Fruit fly (Drosophila melanogaster): Measurements from ENCODE around the gene COX5A.

Gene COX5A

DNA sequence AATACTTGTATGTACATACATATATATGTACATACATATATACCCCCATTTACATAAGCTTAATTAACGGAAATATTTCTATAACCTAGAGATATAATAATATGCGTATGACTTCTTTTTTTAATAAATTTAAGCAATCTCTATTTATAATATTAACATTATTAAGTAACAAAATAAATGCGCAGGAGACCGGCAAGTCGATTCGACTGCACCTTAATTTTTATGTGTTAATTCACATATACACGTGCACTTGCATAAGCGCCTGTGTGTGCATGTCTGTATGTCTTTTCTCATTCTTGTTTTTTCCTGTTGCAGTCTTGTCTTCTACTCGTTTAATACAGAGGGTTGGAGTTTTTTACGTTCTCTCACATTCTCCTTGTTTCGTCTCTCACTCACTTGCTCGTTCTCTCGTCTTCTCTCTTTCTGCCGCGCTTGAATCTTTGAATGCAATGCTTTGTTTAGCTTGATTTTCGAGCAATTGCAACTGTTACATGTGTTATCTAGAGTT is 38.9 kb upstream of the COX5A start (continued):
- peak; percentile 80 for TF ChIP-seq CG12299 (tag; optimal IDR thresholded peaks at IDR 0.05)
- TF ChIP-seq emc (GFP tag; optimal IDR thresholded peaks at IDR 0.05): no peak
- peak; percentile 70 for TF ChIP-seq Fer3 (tag; optimal IDR thresholded peaks at IDR 0.05)
- peak; percentile 52; the same call in 2 of the 3 replicates for TF ChIP-seq CG14050 (GFP tag; IDR thresholded peaks at IDR 0.05)
- peak; percentile 74 for TF ChIP-seq sob (GFP tag; IDR thresholded peaks at IDR 0.05)
- TF ChIP-seq CG2678 (tag; optimal IDR thresholded peaks at IDR 0.05): peak; percentile 95
- no peak for TF ChIP-seq CG14441 (GFP tag; IDR thresholded peaks at IDR 0.05)
- no peak for TF ChIP-seq Hmx (GFP tag; optimal IDR thresholded peaks at IDR 0.05)
- TF ChIP-seq Optix (GFP tag; IDR thresholded peaks at IDR 0.05): peak; percentile 78
- no peak for TF ChIP-seq NC2α (GFP tag; optimal IDR thresholded peaks at IDR 0.05)
- no peak for TF ChIP-seq CG7928 (GFP tag; optimal IDR thresholded peaks at IDR 0.05)
- TF ChIP-seq CG10321 (GFP tag; IDR thresholded peaks at IDR 0.05): no peak
- TF ChIP-seq HLHmδ (GFP tag; optimal IDR thresholded peaks at IDR 0.05): no peak
- peak; percentile 96 for TF ChIP-seq vvl (GFP tag; IDR thresholded peaks at IDR 0.05)
- no peak for TF ChIP-seq NK7.1 (GFP tag; optimal IDR thresholded peaks at IDR 0.05)
- peak; percentile 87 for TF ChIP-seq trh (GFP tag; optimal IDR thresholded peaks at IDR 0.05)
- peak; percentile 94 for TF ChIP-seq ci (GFP tag; IDR thresholded peaks at IDR 0.05)
- TF ChIP-seq abd-A (tag; optimal IDR thresholded peaks at IDR 0.05): no peak
- TF ChIP-seq dati (GFP tag; IDR thresholded peaks at IDR 0.05): peak; percentile 41; the same call in 1 of the 2 replicates
- peak; percentile 82 for TF ChIP-seq Max (GFP tag; optimal IDR thresholded peaks at IDR 0.05)
- no peak for TF ChIP-seq pho (GFP tag; optimal IDR thresholded peaks at IDR 0.05)
- peak; percentile 88 for TF ChIP-seq CG1233 (GFP tag; optimal IDR thresholded peaks at IDR 0.05)
- peak; percentile 83 for TF ChIP-seq run (tag; optimal IDR thresholded peaks at IDR 0.05)
- peak; percentile 86 for TF ChIP-seq CG6654 (GFP tag; optimal IDR thresholded peaks at IDR 0.05)
- peak; percentile 73 for TF ChIP-seq Rx (GFP tag; IDR thresholded peaks at IDR 0.05)
- peak; percentile 62 for TF ChIP-seq BtbVII (GFP tag; optimal IDR thresholded peaks at IDR 0.05)
- TF ChIP-seq dan (GFP tag; IDR thresholded peaks at IDR 0.05): peak; percentile 39; the same call in 1 of the 2 replicates
- peak; percentile 89 for TF ChIP-seq Vsx1 (GFP tag; optimal IDR thresholded peaks at IDR 0.05)
- TF ChIP-seq ro (GFP tag; IDR thresholded peaks at IDR 0.05): peak; percentile 75
- peak; percentile 93 for TF ChIP-seq CG13775 (GFP tag; optimal IDR thresholded peaks at IDR 0.05)
- TF ChIP-seq NfI (GFP tag; optimal IDR thresholded peaks at IDR 0.05): peak; percentile 81
- TF ChIP-seq bab2 (GFP tag; optimal IDR thresholded peaks at IDR 0.05): peak; percentile 35
- TF ChIP-seq bcd (GFP tag; optimal IDR thresholded peaks at IDR 0.05): peak; percentile 92
- peak; percentile 37 to 82 for TF ChIP-seq Trl (optimal IDR thresholded peaks at IDR 0.05)
- TF ChIP-seq Trl (GFP tag; optimal IDR thresholded peaks at IDR 0.05): peak; percentile 8
- TF ChIP-seq tin (GFP tag; optimal IDR thresholded peaks at IDR 0.05): peak; percentile 94
- peak; percentile 85 for TF ChIP-seq CG17385 (GFP tag; optimal IDR thresholded peaks at IDR 0.05)
- peak; percentile 80 for TF ChIP-seq dysf (GFP tag; IDR thresholded peaks at IDR 0.05)
- TF ChIP-seq Gsc (GFP tag; IDR thresholded peaks at IDR 0.05): peak; percentile 75
- no peak for TF ChIP-seq hb (GFP tag; IDR thresholded peaks at IDR 0.05; ENCODE audit: partially characterized antibody)
- peak; percentile 75 for TF ChIP-seq Mrtf (GFP tag; IDR thresholded peaks at IDR 0.05)
- peak; percentile 90 for TF ChIP-seq ewg (GFP tag; optimal IDR thresholded peaks at IDR 0.05)
- peak; percentile 75 for TF ChIP-seq CG8765 (GFP tag; IDR thresholded peaks at IDR 0.05)
- no peak for TF ChIP-seq CG4282 (GFP tag; optimal IDR thresholded peaks at IDR 0.05)
- no peak for TF ChIP-seq CG11398 (GFP tag; optimal IDR thresholded peaks at IDR 0.05)
- peak; percentile 36; the same call in 1 of the 2 replicates for TF ChIP-seq CG3847 (GFP tag; IDR thresholded peaks at IDR 0.05)
- peak; percentile 63 for TF ChIP-seq CG15479 (GFP tag; optimal IDR thresholded peaks at IDR 0.05)
- TF ChIP-seq CG2202 (tag; optimal IDR thresholded peaks at IDR 0.05): peak; percentile 96
- peak; percentile 70 for TF ChIP-seq CG4360 (GFP tag; IDR thresholded peaks at IDR 0.05)
- TF ChIP-seq unc-4 (GFP tag; IDR thresholded peaks at IDR 0.05; ENCODE audit: partially characterized antibody): no peak
- TF ChIP-seq CG3726 (GFP tag; IDR thresholded peaks at IDR 0.05): peak; percentile 85; the same call in 2 of the 3 replicates
- no peak for TF ChIP-seq CG10543 (GFP tag; optimal IDR thresholded peaks at IDR 0.05)

Measured in whole organism, embryonic.